Worm (Caenorhabditis elegans): ENCODE measurements around the gene srxa-1.

srxa-1 gene

DNA sequence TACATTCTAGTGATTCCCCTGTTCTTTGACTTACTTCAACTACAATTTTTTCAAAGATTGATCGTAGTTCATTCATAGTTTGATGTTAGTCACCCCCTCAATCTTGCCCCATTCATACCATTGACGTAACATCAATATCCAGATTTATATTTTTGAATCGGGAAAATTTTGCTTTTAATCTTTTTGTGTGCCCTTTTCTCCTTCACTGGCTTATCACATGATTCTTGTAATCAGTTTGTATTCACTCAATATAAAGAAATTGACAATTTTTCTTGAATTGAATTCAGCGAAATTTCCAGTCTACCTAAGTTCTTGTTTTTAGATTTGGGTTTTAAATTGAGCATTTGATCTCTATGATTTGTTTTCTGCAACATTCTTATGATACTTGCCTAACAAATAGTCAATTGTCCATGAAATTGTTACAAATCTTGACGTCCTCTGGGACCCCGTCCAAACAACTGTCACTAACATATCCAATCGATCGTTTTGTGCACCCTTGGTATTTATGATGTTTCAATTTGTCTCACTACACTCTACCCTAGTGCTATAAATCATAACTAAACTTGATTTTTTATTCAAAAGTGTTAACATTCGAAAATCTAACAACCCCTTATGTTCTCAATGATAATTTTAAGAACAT lies 47.9 kb downstream of the srxa-1 start:
- TF ChIP-seq zip-2 (tag; optimal IDR thresholded peaks at IDR 0.05) = no peak
- no peak for TF ChIP-seq nhr-42 (GFP tag; IDR thresholded peaks at IDR 0.05)
- no peak for TF ChIP-seq F37D6.2 (tag; optimal IDR thresholded peaks at IDR 0.05)
- no peak for TF ChIP-seq spr-3 (GFP tag; optimal IDR thresholded peaks at IDR 0.05)
- TF ChIP-seq lsy-2 (tag; optimal IDR thresholded peaks at IDR 0.05) = no peak
- no peak for TF ChIP-seq fkh-10 (GFP tag; optimal IDR thresholded peaks at IDR 0.05)
- no peak for TF ChIP-seq F44E2.7 (GFP tag; IDR thresholded peaks at IDR 0.05)
- TF ChIP-seq lin-38 (GFP tag; IDR thresholded peaks at IDR 0.05) = no peak
- TF ChIP-seq madf-5 (GFP tag; IDR thresholded peaks at IDR 0.05) = no peak
- TF ChIP-seq daf-8 (GFP tag; IDR thresholded peaks at IDR 0.05) = no peak
- no peak for TF ChIP-seq cey-2 (tag; optimal IDR thresholded peaks at IDR 0.05; ENCODE audit: borderline replicate concordance, insufficient read depth)
- TF ChIP-seq mep-1 (tag; optimal IDR thresholded peaks at IDR 0.05) = no peak
- no peak for TF ChIP-seq daf-16 (GFP tag; optimal IDR thresholded peaks at IDR 0.05)
- TF ChIP-seq daf-16 (tag; optimal IDR thresholded peaks at IDR 0.05) = peak; percentile 14
- TF ChIP-seq nhr-77 (tag; optimal IDR thresholded peaks at IDR 0.05) = no peak
- no peak for TF ChIP-seq zfp-2 (tag; optimal IDR thresholded peaks at IDR 0.05)
- TF ChIP-seq ceh-28 (tag; optimal IDR thresholded peaks at IDR 0.05) = no peak
- no peak for TF ChIP-seq daf-12 (tag; optimal IDR thresholded peaks at IDR 0.05)
- no peak for TF ChIP-seq aly-2 (tag; optimal IDR thresholded peaks at IDR 0.05)
- TF ChIP-seq R02D3.7 (tag; optimal IDR thresholded peaks at IDR 0.05) = no peak
- TF ChIP-seq ces-1 (GFP tag; optimal IDR thresholded peaks at IDR 0.05) = no peak
- peak; percentile 1 for TF ChIP-seq hlh-30 (tag; optimal IDR thresholded peaks at IDR 0.05; ENCODE audit: insufficient read depth)
- peak in 1 of 2 experiments; percentile 1 for TF ChIP-seq unc-62 (GFP tag; optimal IDR thresholded peaks at IDR 0.05 in 1 of 2)
- no peak for TF ChIP-seq unc-62 (tag; optimal IDR thresholded peaks at IDR 0.05)
- TF ChIP-seq set-16 (GFP tag; IDR thresholded peaks at IDR 0.05) = no peak
- peak; percentile 47 for TF ChIP-seq aha-1 (tag)
- no peak for TF ChIP-seq dve-1 (tag; optimal IDR thresholded peaks at IDR 0.05; ENCODE audit: insufficient read depth)
- no peak for TF ChIP-seq mes-2 (tag; optimal IDR thresholded peaks at IDR 0.05; ENCODE audit: poor library complexity, severe bottlenecking)
- no peak for TF ChIP-seq lin-15B (tag; optimal IDR thresholded peaks at IDR 0.05)
- TF ChIP-seq fos-1 (tag; optimal IDR thresholded peaks at IDR 0.05) = no peak
- TF ChIP-seq lin-29 (GFP tag; IDR thresholded peaks at IDR 0.05) = no peak
- no peak for TF ChIP-seq vab-7 (GFP tag; IDR thresholded peaks at IDR 0.05)
- TF ChIP-seq Y75B8A.6 (GFP tag; IDR thresholded peaks at IDR 0.05) = no peak
- no peak for TF ChIP-seq tra-1 (GFP tag; IDR thresholded peaks at IDR 0.05)
- 0 out of 2 replicates have a peak, but pooled peaks have one; percentile 41 for TF ChIP-seq ceh-20 (GFP tag; IDR thresholded peaks at IDR 0.05)
- TF ChIP-seq rbr-2 (tag; optimal IDR thresholded peaks at IDR 0.05) = no peak
- no peak for TF ChIP-seq egl-27 (tag; optimal IDR thresholded peaks at IDR 0.05)
- TF ChIP-seq lim-7 (GFP tag; IDR thresholded peaks at IDR 0.05) = no peak
- TF ChIP-seq T20F7.1 (GFP tag; optimal IDR thresholded peaks at IDR 0.05) = no peak
- no peak for TF ChIP-seq gei-8 (GFP tag; optimal IDR thresholded peaks at IDR 0.05)
- TF ChIP-seq hif-1 (tag; optimal IDR thresholded peaks at IDR 0.05) = no peak
- no peak for TF ChIP-seq unc-130 (GFP tag; optimal IDR thresholded peaks at IDR 0.05)
- peak; percentile 31 for TF ChIP-seq nhr-28 (tag; optimal IDR thresholded peaks at IDR 0.05)
- TF ChIP-seq mxl-2 (GFP tag; conservative IDR thresholded peaks at IDR 0.05) = no peak
- TF ChIP-seq skn-1 (tag; optimal IDR thresholded peaks at IDR 0.05) = no peak

All from whole organism, L4 larva.